ENCODE assay signal across 1 fruit fly cellular context in the genomic region with DNA sequence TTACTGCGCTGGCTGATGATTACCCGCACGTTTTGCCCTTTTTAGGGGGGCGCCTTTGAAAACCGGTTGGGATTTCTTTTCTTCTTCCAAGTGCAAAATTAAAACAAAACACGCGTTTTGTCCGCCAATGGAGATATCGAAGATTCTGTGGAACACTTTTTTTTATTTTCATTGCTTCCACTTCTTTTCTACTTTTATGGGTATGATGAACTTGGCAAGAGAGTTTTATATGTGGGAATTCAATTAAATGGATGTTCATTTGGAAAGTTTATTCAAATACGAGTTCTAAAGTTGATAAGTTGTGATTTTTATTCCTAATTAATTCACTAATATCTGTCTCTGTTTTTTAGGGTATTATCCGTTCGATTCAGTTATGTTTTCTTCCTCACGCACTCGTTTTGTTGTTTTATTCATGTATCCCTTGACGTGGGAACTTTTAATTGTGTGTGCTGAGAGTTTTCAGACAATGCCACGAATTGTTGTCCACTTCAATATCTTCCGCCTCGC.
TF ChIP-seq lines count a peak whose summit lies in the region.

No protein-coding gene starts in this region.

TF ChIP-seq in whole organism, embryonic, 481 proteins besides CTCF, POLR2A, EP300 and RAD21 (continued from another document):
- TF ChIP-seq CG31441 (GFP tag; IDR thresholded peaks at IDR 0.05; lab: Robert Waterston, UW) (peak; percentile 40), CG1529 (GFP tag; optimal IDR thresholded peaks at IDR 0.05; lab: Kevin White, UChicago) (no peak), D (optimal IDR thresholded peaks at IDR 0.05; lab: Kevin White, UChicago) (no peak), D (GFP tag; optimal IDR thresholded peaks at IDR 0.05; lab: Kevin White, UChicago) (peak; percentile 64), Oli (tag; optimal IDR thresholded peaks at IDR 0.05; lab: Kevin White, UChicago) (peak; percentile 49), CG32772 (GFP tag; IDR thresholded peaks at IDR 0.05; lab: Robert Waterston, UW) (peak; percentile 62), Atf-2 (GFP tag; optimal IDR thresholded peaks at IDR 0.05; lab: Kevin White, UChicago) (no peak), CG11247 (GFP tag; IDR thresholded peaks at IDR 0.05; lab: Robert Waterston, UW) (peak; percentile 9; the same call in 1 of the 2 replicates), esg (GFP tag; conservative IDR thresholded peaks at IDR 0.05; lab: Robert Waterston, UW) (peak; percentile 22; the same call in 1 of the 2 replicates), Nf-YA (GFP tag; IDR thresholded peaks at IDR 0.05; lab: Robert Waterston, UW) (0 out of 2 replicates have a peak, but pooled peaks have one; percentile 29), H2.0 (GFP tag; IDR thresholded peaks at IDR 0.05; lab: Robert Waterston, UW) (no peak; the same call in 1 of the 2 replicates), Stat92E (GFP tag; optimal IDR thresholded peaks at IDR 0.05; lab: Kevin White, UChicago) (no peak), otp (GFP tag; IDR thresholded peaks at IDR 0.05; lab: Robert Waterston, UW) (peak; percentile 59; the same call in 1 of the 3 replicates), CG4820 (GFP tag; optimal IDR thresholded peaks at IDR 0.05; lab: Kevin White, UChicago) (peak; percentile 57), tup (GFP tag; optimal IDR thresholded peaks at IDR 0.05; lab: Kevin White, UChicago) (no peak), CG2889 (GFP tag; IDR thresholded peaks at IDR 0.05; lab: Robert Waterston, UW) (no peak), CG11695 (GFP tag; IDR thresholded peaks at IDR 0.05; lab: Robert Waterston, UW) (peak; percentile 55; the same call in 1 of the 3 replicates), CG3163 (GFP tag; optimal IDR thresholded peaks at IDR 0.05; lab: Kevin White, UChicago) (no peak), CG34422 (GFP tag; IDR thresholded peaks at IDR 0.05; lab: Robert Waterston, UW) (peak; percentile 61; the same call in 2 of the 3 replicates), prd (optimal IDR thresholded peaks at IDR 0.05; lab: Kevin White, UChicago) (no peak), prd (GFP tag; IDR thresholded peaks at IDR 0.05; lab: Robert Waterston, UW) (peak; percentile 67; the same call in 2 of the 3 replicates), ci (GFP tag; IDR thresholded peaks at IDR 0.05; lab: Robert Waterston, UW) (0 out of 3 replicates have a peak, but pooled peaks have one; percentile 55), CG7987 (GFP tag; optimal IDR thresholded peaks at IDR 0.05; lab: Kevin White, UChicago) (no peak), ttk (GFP tag; IDR thresholded peaks at IDR 0.05; lab: Robert Waterston, UW) (0 out of 2 replicates have a peak, but pooled peaks have one; percentile 41), ssp (GFP tag; IDR thresholded peaks at IDR 0.05; lab: Robert Waterston, UW) (0 out of 2 replicates have a peak, but pooled peaks have one; percentile 49), danr (GFP tag; IDR thresholded peaks at IDR 0.05; lab: Robert Waterston, UW) (peak; percentile 48; the same call in 1 of the 2 replicates), CG6654 (GFP tag; optimal IDR thresholded peaks at IDR 0.05; lab: Kevin White, UChicago) (peak; percentile 11), vvl (GFP tag; IDR thresholded peaks at IDR 0.05; lab: Robert Waterston, UW) (peak; percentile 86), CG15514 (GFP tag; optimal IDR thresholded peaks at IDR 0.05; lab: Kevin White, UChicago) (no peak), fd102C (GFP tag; optimal IDR thresholded peaks at IDR 0.05; lab: Kevin White, UChicago) (no peak), ewg (GFP tag; optimal IDR thresholded peaks at IDR 0.05; lab: Kevin White, UChicago) (peak; percentile 25), Atf3 (GFP tag; optimal IDR thresholded peaks at IDR 0.05; lab: Kevin White, UChicago) (no peak), CG17328 (GFP tag; IDR thresholded peaks at IDR 0.05; lab: Robert Waterston, UW) (peak; percentile 56), CG18262 (tag; optimal IDR thresholded peaks at IDR 0.05; lab: Kevin White, UChicago) (peak; percentile 67), Ets65A (GFP tag; lab: Kevin White, UChicago) (peak; percentile 82), Blimp-1 (GFP tag; optimal IDR thresholded peaks at IDR 0.05; lab: Kevin White, UChicago) (peak; percentile 78), ase (GFP tag; IDR thresholded peaks at IDR 0.05; lab: Robert Waterston, UW) (peak; percentile 53; the same call in 1 of the 3 replicates), Doc3 (GFP tag; IDR thresholded peaks at IDR 0.05; lab: Robert Waterston, UW; ENCODE audit: partially characterized antibody) (no peak), sim (GFP tag; IDR thresholded peaks at IDR 0.05; lab: Robert Waterston, UW) (no peak), CG9797 (GFP tag; optimal IDR thresholded peaks at IDR 0.05; lab: Kevin White, UChicago) (no peak), CG11560 (tag; IDR thresholded peaks at IDR 0.05; lab: Robert Waterston, UW) (peak; percentile 40; the same call in 1 of the 3 replicates), chn (GFP tag; optimal IDR thresholded peaks at IDR 0.05; lab: Kevin White, UChicago) (no peak), ERR (GFP tag; optimal IDR thresholded peaks at IDR 0.05; lab: Kevin White, UChicago) (no peak), CG14667 (GFP tag; IDR thresholded peaks at IDR 0.05; lab: Robert Waterston, UW) (peak; percentile 34; the same call in 1 of the 2 replicates), phol (tag; optimal IDR thresholded peaks at IDR 0.05; lab: Kevin White, UChicago) (peak; percentile 70), HLH54F (GFP tag; optimal IDR thresholded peaks at IDR 0.05; lab: Kevin White, UChicago) (no peak), Xbp1 (GFP tag; optimal IDR thresholded peaks at IDR 0.05; lab: Kevin White, UChicago) (peak; percentile 28), Nf-YC (tag; optimal IDR thresholded peaks at IDR 0.05; lab: Kevin White, UChicago) (no peak), dmrt99B (tag; optimal IDR thresholded peaks at IDR 0.05; lab: Kevin White, UChicago) (peak; percentile 44), CG15601 (tag; optimal IDR thresholded peaks at IDR 0.05; lab: Kevin White, UChicago) (no peak), btn (GFP tag; optimal IDR thresholded peaks at IDR 0.05; lab: Kevin White, UChicago) (no peak), Hr51 (GFP tag; optimal IDR thresholded peaks at IDR 0.05; lab: Kevin White, UChicago) (peak in 1 of 2 experiments; percentile 8), Dek (tag; optimal IDR thresholded peaks at IDR 0.05; lab: Kevin White, UChicago) (no peak), zfh1 (GFP tag; IDR thresholded peaks at IDR 0.05; lab: Robert Waterston, UW) (peak; percentile 74), fd96Cb (tag; optimal IDR thresholded peaks at IDR 0.05; lab: Kevin White, UChicago) (peak; percentile 76), yki (optimal IDR thresholded peaks at IDR 0.05; lab: Kevin White, UChicago) (no peak), lmd (GFP tag; IDR thresholded peaks at IDR 0.05; lab: Robert Waterston, UW) (peak; percentile 62; the same call in 1 of the 2 replicates), sisA (GFP tag; IDR thresholded peaks at IDR 0.05; lab: Robert Waterston, UW) (peak; percentile 64), cas (GFP tag; IDR thresholded peaks at IDR 0.05; lab: Robert Waterston, UW) (no peak), Pdp1 (GFP tag; optimal IDR thresholded peaks at IDR 0.05; lab: Kevin White, UChicago) (peak in 1 of 2 experiments; percentile 24), gem (tag; optimal IDR thresholded peaks at IDR 0.05; lab: Kevin White, UChicago) (peak; percentile 44), HLH3B (GFP tag; IDR thresholded peaks at IDR 0.05; lab: Robert Waterston, UW) (peak; percentile 51; the same call in 1 of the 2 replicates), MBD-R2 (GFP tag; IDR thresholded peaks at IDR 0.05; lab: Robert Waterston, UW) (no peak), luna (GFP tag; optimal IDR thresholded peaks at IDR 0.05; lab: Kevin White, UChicago) (no peak), Gsc (GFP tag; IDR thresholded peaks at IDR 0.05; lab: Robert Waterston, UW) (0 out of 2 replicates have a peak, but pooled peaks have one; percentile 11), CG15696 (tag; optimal IDR thresholded peaks at IDR 0.05; lab: Kevin White, UChicago) (no peak), CG6765 (GFP tag; optimal IDR thresholded peaks at IDR 0.05; lab: Kevin White, UChicago) (no peak), Bteb2 (GFP tag; optimal IDR thresholded peaks at IDR 0.05; lab: Kevin White, UChicago) (no peak), sens (GFP tag; lab: Kevin White, UChicago) (peak; percentile 95), twi (tag; optimal IDR thresholded peaks at IDR 0.05; lab: Kevin White, UChicago) (no peak), Ada2b (GFP tag; IDR thresholded peaks at IDR 0.05; lab: Robert Waterston, UW) (peak; percentile 59; the same call in 1 of the 2 replicates), sima (GFP tag; optimal IDR thresholded peaks at IDR 0.05; lab: Kevin White, UChicago) (no peak), h (optimal IDR thresholded peaks at IDR 0.05; lab: Kevin White, UChicago) (no peak), Antp (GFP tag; optimal IDR thresholded peaks at IDR 0.05; lab: Kevin White, UChicago) (peak; percentile 12), CG2129 (GFP tag; IDR thresholded peaks at IDR 0.05; lab: Robert Waterston, UW; ENCODE audit: partially characterized antibody) (no peak), E2f1 (GFP tag; IDR thresholded peaks at IDR 0.05; lab: Robert Waterston, UW) (peak; percentile 61), CG10366 (GFP tag; IDR thresholded peaks at IDR 0.05; lab: Robert Waterston, UW) (peak; percentile 34; the same call in 1 of the 2 replicates), ara (GFP tag; IDR thresholded peaks at IDR 0.05; lab: Robert Waterston, UW) (no peak), CG10979 (tag; optimal IDR thresholded peaks at IDR 0.05; lab: Kevin White, UChicago) (peak; percentile 77), CG10654 (GFP tag; optimal IDR thresholded peaks at IDR 0.05; lab: Kevin White, UChicago) (peak; percentile 35), Xrp1 (GFP tag; IDR thresholded peaks at IDR 0.05; lab: Robert Waterston, UW) (peak; percentile 72; the same call in 1 of the 2 replicates), Sox100B (GFP tag; optimal IDR thresholded peaks at IDR 0.05; lab: Kevin White, UChicago) (peak; percentile 50), CG17829 (tag; optimal IDR thresholded peaks at IDR 0.05; lab: Kevin White, UChicago) (peak; percentile 15), CG4282 (GFP tag; optimal IDR thresholded peaks at IDR 0.05; lab: Kevin White, UChicago) (no peak), Lim3 (GFP tag; IDR thresholded peaks at IDR 0.05; lab: Robert Waterston, UW) (no peak), Trl (optimal IDR thresholded peaks at IDR 0.05; lab: Kevin White, UChicago) (no peak), Trl (GFP tag; optimal IDR thresholded peaks at IDR 0.05; lab: Kevin White, UChicago) (peak; percentile 11), mam (GFP tag; optimal IDR thresholded peaks at IDR 0.05; lab: Kevin White, UChicago) (peak; percentile 23), bsh (GFP tag; optimal IDR thresholded peaks at IDR 0.05; lab: Kevin White, UChicago) (peak; percentile 8 to 55), TFAM (GFP tag; optimal IDR thresholded peaks at IDR 0.05; lab: Kevin White, UChicago) (no peak), tgo (GFP tag; IDR thresholded peaks at IDR 0.05; lab: Robert Waterston, UW) (peak; percentile 68), sqz (GFP tag; optimal IDR thresholded peaks at IDR 0.05; lab: Kevin White, UChicago) (peak; percentile 10), CG2678 (tag; optimal IDR thresholded peaks at IDR 0.05; lab: Kevin White, UChicago) (peak; percentile 7), Meics (GFP tag; optimal IDR thresholded peaks at IDR 0.05; lab: Kevin White, UChicago) (no peak), row (GFP tag; IDR thresholded peaks at IDR 0.05; lab: Robert Waterston, UW) (peak; percentile 50; the same call in 2 of the 3 replicates), Sox102F (GFP tag; optimal IDR thresholded peaks at IDR 0.05; lab: Kevin White, UChicago) (peak; percentile 69), seq (GFP tag; IDR thresholded peaks at IDR 0.05; lab: Robert Waterston, UW) (no peak), CG18599 (GFP tag; optimal IDR thresholded peaks at IDR 0.05; lab: Kevin White, UChicago) (peak; percentile 30), CG4730 (GFP tag; IDR thresholded peaks at IDR 0.05; lab: Robert Waterston, UW) (peak; percentile 28; the same call in 1 of the 2 replicates), CG16813 (GFP tag; IDR thresholded peaks at IDR 0.05; lab: Robert Waterston, UW; ENCODE audit: partially characterized antibody) (no peak), CG15479 (GFP tag; optimal IDR thresholded peaks at IDR 0.05; lab: Kevin White, UChicago) (no peak), Hmx (GFP tag; optimal IDR thresholded peaks at IDR 0.05; lab: Kevin White, UChicago) (no peak), CG5245 (GFP tag; optimal IDR thresholded peaks at IDR 0.05; lab: Kevin White, UChicago) (peak; percentile 52), sr (GFP tag; IDR thresholded peaks at IDR 0.05; lab: Robert Waterston, UW) (no peak)
